Fruit fly (Drosophila melanogaster) whole organism, embryonic: ENCODE measurements around the gene ry.

Experiments
- Atf6 ChIP-seq: fragments of 200-800 bp; sonication (Bioruptor generic); IDR thresholded peaks from 2 replicates; pipeline ENCODE4 v1.3.6; 2022; ENCODE audit warnings: missing biosample characterization, missing genetic modification characterization
- Awh ChIP-seq: fragments of 200-800 bp; sonication (Bioruptor generic); IDR thresholded peaks from 2 replicates; pipeline ENCODE4, ENCODE4 v1.3.6; 2022; ENCODE audit warnings: missing biosample characterization, missing genetic modification characterization
- CG10147 ChIP-seq: fragments of 200-800 bp; sonication (Bioruptor generic); optimal IDR thresholded peaks from 2 replicates; lab custom pipeline; 2019; ENCODE audit warnings: missing biosample characterization, mild to moderate bottlenecking, missing genetic modification characterization, moderate library complexity
- CG10462 ChIP-seq: fragments of 200-800 bp; sonication (Bioruptor generic); optimal IDR thresholded peaks from 2 replicates; lab custom pipeline; 2016; ENCODE audit warnings: missing biosample characterization, missing genetic modification characterization
- CG12942 ChIP-seq: fragments of 200-800 bp; sonication (Bioruptor generic); optimal IDR thresholded peaks from 3 replicates; lab custom pipeline; 2016; ENCODE audit warnings: missing biosample characterization, missing genetic modification characterization
- CG13424 ChIP-seq: fragments of 200-800 bp; sonication (Bioruptor generic); optimal IDR thresholded peaks from 2 replicates; lab custom pipeline; 2019; ENCODE audit warnings: missing biosample characterization, mild to moderate bottlenecking, missing genetic modification characterization, moderate library complexity
- CG13775 ChIP-seq: fragments of 200-800 bp; sonication (Bioruptor generic); optimal IDR thresholded peaks from 3 replicates; lab custom pipeline; 2017; ENCODE audit warnings: missing biosample characterization, mild to moderate bottlenecking, missing genetic modification characterization
- CG15269 ChIP-seq: fragments of 200-800 bp; sonication (Bioruptor generic); optimal IDR thresholded peaks from 2 replicates; lab custom pipeline; 2018; ENCODE audit warnings: missing biosample characterization, mild to moderate bottlenecking, missing genetic modification characterization, moderate library complexity
- CG16813 ChIP-seq: fragments of 200-800 bp; sonication (Bioruptor generic); IDR thresholded peaks from 3 replicates; pipeline ENCODE4 v1.3.6; 2022; ENCODE audit warnings: missing biosample characterization, missing genetic modification characterization; ENCODE audit not compliant: partially characterized antibody
- CG17912 ChIP-seq: fragments of 200-800 bp; sonication (Bioruptor generic); optimal IDR thresholded peaks from 2 replicates; lab custom pipeline; 2018; ENCODE audit warnings: missing biosample characterization, mild to moderate bottlenecking, missing genetic modification characterization
- CG18011 ChIP-seq: fragments of 200-800 bp; sonication (Bioruptor generic); optimal IDR thresholded peaks from 2 replicates; lab custom pipeline; 2017; ENCODE audit warnings: missing biosample characterization, missing genetic modification characterization, mild to moderate bottlenecking, moderate library complexity, missing genotype
- CG2199 ChIP-seq: fragments of 200-800 bp; sonication (Bioruptor generic); IDR thresholded peaks from 3 replicates; pipeline ENCODE4 v1.3.6; 2022; ENCODE audit warnings: missing biosample characterization, missing genetic modification characterization
- CG33213 ChIP-seq: fragments of 200-800 bp; sonication (Bioruptor generic); optimal IDR thresholded peaks from 3 replicates; lab custom pipeline; 2016; ENCODE audit warnings: missing biosample characterization, missing genetic modification characterization
- CG3838 ChIP-seq: fragments of 200-800 bp; sonication (Bioruptor generic); optimal IDR thresholded peaks from 3 replicates; lab custom pipeline; 2016; ENCODE audit warnings: missing biosample characterization, missing genetic modification characterization
- CG6272 ChIP-seq: fragments of 200-800 bp; sonication (Bioruptor generic); IDR thresholded peaks from 2 replicates; pipeline ENCODE4 v1.3.6; 2022; ENCODE audit warnings: missing biosample characterization, missing genetic modification characterization
- CG6689 ChIP-seq: fragments of 200-800 bp; sonication (Bioruptor generic); IDR thresholded peaks from 2 replicates; pipeline ENCODE4 v1.3.6; 2022; ENCODE audit warnings: missing biosample characterization, missing genetic modification characterization
- CG6813 ChIP-seq: fragments of 200-800 bp; sonication (Bioruptor generic); optimal IDR thresholded peaks from 2 replicates; lab custom pipeline; 2017; ENCODE audit warnings: missing biosample characterization, missing genetic modification characterization, mild to moderate bottlenecking, moderate library complexity, missing genetic modification reagents
- CG7745 ChIP-seq: fragments of 200-800 bp; sonication (Bioruptor generic); optimal IDR thresholded peaks from 2 replicates; lab custom pipeline; 2018; ENCODE audit warnings: missing biosample characterization, mild to moderate bottlenecking, missing genetic modification characterization, moderate library complexity
- CG9215 ChIP-seq: fragments of 200-800 bp; sonication (Bioruptor generic); IDR thresholded peaks from 2 replicates; pipeline ENCODE4 v1.3.6; 2022; ENCODE audit warnings: missing biosample characterization, missing genetic modification characterization
- CG9817 ChIP-seq: fragments of 200-800 bp; sonication (Bioruptor generic); optimal IDR thresholded peaks from 2 replicates; lab custom pipeline; 2018; ENCODE audit warnings: missing biosample characterization, mild to moderate bottlenecking, missing genetic modification characterization, moderate library complexity
- CG9932 ChIP-seq: fragments of 200-800 bp; sonication (Bioruptor generic); IDR thresholded peaks from 2 replicates; pipeline ENCODE4 v1.3.6; 2022; ENCODE audit warnings: missing biosample characterization, missing genetic modification characterization
- CrebB ChIP-seq: fragments of 200-800 bp; sonication (Bioruptor generic); optimal IDR thresholded peaks from 3 replicates; lab custom pipeline; 2018; ENCODE audit warnings: missing biosample characterization, mild to moderate bottlenecking, missing genetic modification characterization
- Elba2 ChIP-seq: fragments of 200-800 bp; sonication (Bioruptor generic); optimal IDR thresholded peaks from 3 replicates; lab custom pipeline; 2016; ENCODE audit warnings: missing biosample characterization, missing genetic modification characterization
- GATAe ChIP-seq: fragments of 200-800 bp; sonication (Bioruptor generic); conservative IDR thresholded peaks from 2 replicates; pipeline ENCODE4 v1.3.6; 2022; ENCODE audit warnings: missing biosample characterization, missing genetic modification characterization
- HLH3B ChIP-seq: fragments of 200-800 bp; sonication (Bioruptor generic); IDR thresholded peaks from 2 replicates; pipeline ENCODE4 v1.3.6; 2022; ENCODE audit warnings: missing biosample characterization, missing genetic modification characterization
- Jarid2 ChIP-seq: fragments of 200-800 bp; sonication (Bioruptor generic); optimal IDR thresholded peaks from 3 replicates; lab custom pipeline; 2017; ENCODE audit warnings: mild to moderate bottlenecking, missing biosample characterization, missing genetic modification reagents, missing genetic modification characterization
- NC2β ChIP-seq: fragments of 200-800 bp; sonication (Bioruptor generic); optimal IDR thresholded peaks from 2 replicates; lab custom pipeline; 2016; ENCODE audit warnings: missing biosample characterization, missing genetic modification characterization
- Nf-YB ChIP-seq: fragments of 200-800 bp; sonication (Bioruptor generic); optimal IDR thresholded peaks from 3 replicates; lab custom pipeline; 2019; ENCODE audit warnings: missing biosample characterization, mild to moderate bottlenecking, missing genetic modification characterization, moderate library complexity
- Opbp ChIP-seq: fragments of 200-800 bp; sonication (Bioruptor generic); IDR thresholded peaks from 3 replicates; pipeline ENCODE4 v1.3.6; 2022; ENCODE audit warnings: missing biosample characterization, missing genetic modification characterization; ENCODE audit not compliant: partially characterized antibody
- PHDP ChIP-seq: fragments of 200-800 bp; sonication (Bioruptor generic); optimal IDR thresholded peaks from 3 replicates; lab custom pipeline; 2018; ENCODE audit warnings: missing biosample characterization, mild to moderate bottlenecking, missing genetic modification characterization, moderate library complexity
- Sry-δ ChIP-seq: fragments of 200-800 bp; sonication (Bioruptor generic); optimal IDR thresholded peaks from 2 replicates; lab custom pipeline; 2016; ENCODE audit warnings: missing biosample characterization, missing genetic modification characterization
- bigmax ChIP-seq: fragments of 200-800 bp; sonication (Bioruptor generic); optimal IDR thresholded peaks from 2 replicates; lab custom pipeline; 2018; ENCODE audit warnings: missing biosample characterization, mild to moderate bottlenecking, missing genetic modification characterization
- caup ChIP-seq: fragments of 200-800 bp; sonication (Bioruptor generic); optimal IDR thresholded peaks from 3 replicates; lab custom pipeline; 2017; ENCODE audit warnings: missing biosample characterization, mild to moderate bottlenecking, missing genetic modification characterization, moderate library complexity; ENCODE audit not compliant: severe bottlenecking
- chif ChIP-seq, 2 experiments: fragments of 200-800 bp; sonication (Bioruptor generic); optimal IDR thresholded peaks; 3 replicates each; lab custom pipeline; 2016; ENCODE audit warnings: missing biosample characterization in 2 of 2, missing genetic modification characterization in 2 of 2
- crc ChIP-seq: fragments of 200-800 bp; sonication (Bioruptor generic); optimal IDR thresholded peaks from 2 replicates; lab custom pipeline; 2016; ENCODE audit warnings: missing biosample characterization, missing genetic modification characterization
- crp ChIP-seq, 2 experiments: fragments of 200-800 bp; sonication (Bioruptor generic); optimal IDR thresholded peaks; 2 replicates in 1 of 2; 3 replicates in 1 of 2; lab custom pipeline; 2017; ENCODE audit warnings: missing biosample characterization in 2 of 2, missing genetic modification characterization in 2 of 2, mild to moderate bottlenecking in 1 of 2, moderate library complexity in 1 of 2
- fd96Cb ChIP-seq: fragments of 200-800 bp; sonication (Bioruptor generic); optimal IDR thresholded peaks from 2 replicates; lab custom pipeline; 2018; ENCODE audit warnings: missing biosample characterization, mild to moderate bottlenecking, missing genetic modification characterization, moderate library complexity
- gfzf ChIP-seq: fragments of 200-800 bp; sonication (Bioruptor generic); optimal IDR thresholded peaks from 2 replicates; lab custom pipeline; 2016; ENCODE audit warnings: missing biosample characterization, mild to moderate bottlenecking, missing genetic modification characterization, moderate library complexity
- gro ChIP-seq: fragments of 200-800 bp; sonication (Bioruptor generic); optimal IDR thresholded peaks from 2 replicates; lab custom pipeline; 2016; ENCODE audit warnings: missing biosample characterization, missing genetic modification characterization
- ham ChIP-seq: fragments of 200-800 bp; sonication (Bioruptor generic); IDR thresholded peaks from 2 replicates; pipeline ENCODE4 v1.3.6; 2022; ENCODE audit warnings: missing biosample characterization, missing genetic modification characterization
- jigr1 ChIP-seq: fragments of 200-800 bp; sonication (Bioruptor generic); IDR thresholded peaks from 3 replicates; pipeline ENCODE4 v1.3.6; 2022; ENCODE audit warnings: missing biosample characterization, missing genetic modification characterization
- kay ChIP-seq: fragments of 200-800 bp; sonication (Bioruptor generic); optimal IDR thresholded peaks from 2 replicates; lab custom pipeline; 2016; ENCODE audit warnings: missing biosample characterization, missing genetic modification characterization
- pho ChIP-seq: fragments of 200-800 bp; sonication (Bioruptor generic); optimal IDR thresholded peaks from 2 replicates; lab custom pipeline; 2016; ENCODE audit warnings: missing biosample characterization, missing genetic modification characterization
- repo ChIP-seq: fragments of 200-800 bp; sonication (Bioruptor generic); optimal IDR thresholded peaks from 2 replicates; lab custom pipeline; 2016; ENCODE audit warnings: missing biosample characterization, missing genetic modification characterization
- slou ChIP-seq: fragments of 200-800 bp; sonication (Bioruptor generic); optimal IDR thresholded peaks from 3 replicates; lab custom pipeline; 2016; ENCODE audit warnings: missing biosample characterization, missing genetic modification characterization
- sob ChIP-seq: fragments of 200-800 bp; sonication (Bioruptor generic); IDR thresholded peaks from 2 replicates; pipeline ENCODE4 v1.3.6; 2022; ENCODE audit warnings: missing biosample characterization, missing genetic modification characterization
- sr ChIP-seq: fragments of 200-800 bp; sonication (Bioruptor generic); IDR thresholded peaks from 3 replicates; pipeline ENCODE4 v1.3.6; 2022; ENCODE audit warnings: missing biosample characterization, missing genetic modification characterization
- tgo ChIP-seq: fragments of 200-800 bp; sonication (Bioruptor generic); IDR thresholded peaks from 3 replicates; pipeline ENCODE4 v1.3.6; 2022; ENCODE audit warnings: missing biosample characterization, missing genetic modification characterization
- yki ChIP-seq: fragments of >200 bp; optimal IDR thresholded peaks from 3 replicates; lab custom pipeline; 2018
- z ChIP-seq: fragments of 200-800 bp; sonication (Bioruptor generic); IDR thresholded peaks from 3 replicates; pipeline ENCODE4 v1.3.6; 2022; ENCODE audit warnings: missing biosample characterization, missing genetic modification characterization

The ry gene

DNA sequence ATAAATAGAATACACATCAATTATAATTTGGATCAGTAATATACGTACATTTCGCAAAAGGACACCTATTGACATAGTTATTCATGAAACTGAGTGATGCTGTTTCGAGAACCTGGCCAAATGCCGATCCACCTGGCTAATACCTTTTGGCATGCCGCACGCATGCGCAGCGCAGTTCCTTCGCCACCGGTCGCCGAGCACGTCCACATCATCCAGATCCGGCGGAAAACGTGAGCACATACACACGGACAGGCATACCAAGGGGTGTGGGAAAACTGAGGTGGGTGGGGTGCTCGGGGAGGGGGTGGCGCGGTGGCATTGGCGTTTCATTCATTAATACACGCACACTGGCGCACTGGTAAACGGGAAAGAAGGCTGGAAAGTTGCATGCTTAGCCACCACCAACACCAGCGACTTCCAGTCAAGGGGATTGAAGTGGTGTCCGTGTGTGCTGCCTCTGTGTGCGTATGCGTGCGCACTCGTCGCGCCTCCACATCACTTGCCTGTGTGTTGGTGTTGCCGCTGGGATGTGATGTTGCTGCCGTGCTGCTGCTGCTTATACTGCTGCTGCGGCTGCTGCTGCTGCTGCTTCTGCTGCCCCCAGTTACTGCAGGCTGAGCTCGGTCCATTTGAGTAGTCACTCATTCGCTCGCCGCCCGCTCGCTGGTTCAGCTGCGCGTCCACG lies 24.9 kb downstream of the ry start, which contains the start of gene sim:
sim (plus strand) TSS at position 635 of the 685 bp plus-strand sequence.
- TF ChIP-seq Sry-δ (GFP tag; lab: Kevin White, UChicago) (no peak), gro (GFP tag; lab: Kevin White, UChicago) (no peak), z (GFP tag; lab: Robert Waterston, UW) (peak; percentile 72; the same call in 2 of the 3 replicates), bigmax (GFP tag; lab: Kevin White, UChicago) (no peak), CG16813 (no peak), sr (0 out of 3 replicates have a peak, but pooled peaks have one; percentile 12), CG15269 (tag; lab: Kevin White, UChicago) (no peak), Nf-YB (GFP tag; lab: Kevin White, UChicago) (peak; percentile 94), CG3838 (GFP tag; lab: Kevin White, UChicago) (no peak), CG10462 (GFP tag; lab: Kevin White, UChicago) (no peak), chif (GFP tag; optimal IDR thresholded peaks at IDR 0.05; lab: Kevin White, UChicago) (no peak), HLH3B (no peak), CG6272 (0 out of 2 replicates have a peak, but pooled peaks have one; percentile 21), CG2199 (GFP tag; lab: Robert Waterston, UW) (0 out of 3 replicates have a peak, but pooled peaks have one; percentile 53), CG6813 (GFP tag; lab: Kevin White, UChicago) (no peak), CG9215 (GFP tag; lab: Robert Waterston, UW) (no peak), PHDP (tag; lab: Kevin White, UChicago) (no peak), crp (GFP tag; optimal IDR thresholded peaks at IDR 0.05; lab: Kevin White, UChicago) (no peak), ham (GFP tag; lab: Robert Waterston, UW) (no peak), CG6689 (GFP tag; lab: Robert Waterston, UW) (no peak), kay (GFP tag; lab: Kevin White, UChicago) (no peak), jigr1 (no peak), tgo (GFP tag; lab: Robert Waterston, UW) (no peak), CG10147 (no peak), Awh (GFP tag; lab: Robert Waterston, UW) (no peak), Atf6 (GFP tag; lab: Robert Waterston, UW) (no peak), CG13775 (GFP tag; lab: Kevin White, UChicago) (no peak), CG33213 (no peak), caup (GFP tag; lab: Kevin White, UChicago) (no peak), CG17912 (no peak), gfzf (no peak), CG18011 (GFP tag; lab: Kevin White, UChicago) (no peak), sob (GFP tag; lab: Robert Waterston, UW) (no peak), fd96Cb (no peak), pho (no peak), CG7745 (tag; lab: Kevin White, UChicago) (no peak), CG13424 (tag; lab: Kevin White, UChicago) (no peak), CG9817 (no peak), CG12942 (GFP tag; lab: Kevin White, UChicago) (no peak), CrebB (no peak), crc (no peak), CG9932 (0 out of 2 replicates have a peak, but pooled peaks have one; percentile 21), GATAe (GFP tag; lab: Robert Waterston, UW) (no peak), repo (GFP tag; lab: Kevin White, UChicago) (no peak), yki (lab: Kevin White, UChicago) (no peak), Opbp (GFP tag; lab: Robert Waterston, UW) (0 out of 3 replicates have a peak, but pooled peaks have one; percentile 31), Elba2 (GFP tag; lab: Kevin White, UChicago) (no peak), Jarid2 (peak; percentile 43), slou (no peak), NC2β (GFP tag; lab: Kevin White, UChicago) (no peak)
